Fruit fly (Drosophila melanogaster): Measurements from ENCODE around the gene CG8028.
A peak's percentile ranks its signal among the peaks of the same experiment; 100 is the strongest.

CG8028 gene

DNA sequence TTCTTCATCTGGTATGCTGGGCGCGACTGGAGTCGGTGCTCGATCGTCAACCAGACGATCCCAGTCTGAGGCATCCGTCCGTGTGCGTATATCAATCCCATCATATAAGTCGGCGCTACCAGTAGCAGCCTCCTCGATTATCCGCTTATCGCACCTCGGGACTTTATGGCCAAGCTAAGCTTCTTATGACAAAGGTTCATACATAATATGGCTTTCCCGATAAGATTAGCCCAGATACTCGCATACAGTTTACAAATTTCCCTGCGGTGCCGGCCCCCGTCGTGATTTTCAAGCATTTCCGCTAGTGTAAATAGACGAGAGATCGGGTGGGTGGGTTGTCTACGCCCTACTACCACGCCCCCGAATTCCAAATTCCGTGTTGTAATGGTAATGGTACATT, at the start of gene CG8028:
TSS of gene CG8028 (minus strand) at position 101 of the 400 bp plus-strand sequence.
- TF ChIP-seq ss (GFP tag; optimal IDR thresholded peaks at IDR 0.05), result no peak
- TF ChIP-seq net (GFP tag; optimal IDR thresholded peaks at IDR 0.05), result no peak
- no peak for TF ChIP-seq dac (GFP tag; optimal IDR thresholded peaks at IDR 0.05)
- no peak for TF ChIP-seq CG6792 (GFP tag; optimal IDR thresholded peaks at IDR 0.05)
- TF ChIP-seq acj6 (GFP tag; optimal IDR thresholded peaks at IDR 0.05), result no peak
- TF ChIP-seq fd59A (GFP tag; optimal IDR thresholded peaks at IDR 0.05), result no peak
- no peak for TF ChIP-seq topi (GFP tag; optimal IDR thresholded peaks at IDR 0.05)
- no peak for TF ChIP-seq Eip93F (GFP tag; optimal IDR thresholded peaks at IDR 0.05)
- TF ChIP-seq CG1621 (tag; optimal IDR thresholded peaks at IDR 0.05), result no peak
- no peak for TF ChIP-seq pdm3 (GFP tag; optimal IDR thresholded peaks at IDR 0.05)
- TF ChIP-seq Ets21C (GFP tag; optimal IDR thresholded peaks at IDR 0.05), result no peak

DNA sequence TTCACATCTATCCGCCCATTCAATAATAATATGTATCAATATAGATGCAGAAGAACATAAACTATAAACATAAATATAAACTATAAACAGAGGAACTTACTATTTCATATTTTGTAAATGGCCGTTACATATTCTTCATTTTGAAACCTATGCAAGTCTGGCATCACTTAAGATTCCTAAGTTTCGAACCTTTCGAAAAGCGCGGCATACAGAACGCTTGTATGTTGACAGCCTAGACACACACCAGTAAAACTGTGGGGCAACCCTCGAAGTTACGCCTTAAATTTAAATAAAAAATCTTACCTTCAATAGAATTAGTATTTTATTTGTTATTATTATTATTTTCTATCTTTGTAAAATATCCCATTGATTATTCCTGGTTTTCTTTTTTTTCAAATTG, 46.6 kb upstream of the CG8028 start:
- TF ChIP-seq Eip93F (GFP tag; optimal IDR thresholded peaks at IDR 0.05), result no peak
- TF ChIP-seq svp (GFP tag), result no peak
- TF ChIP-seq CG8632 (GFP tag; optimal IDR thresholded peaks at IDR 0.05), result no peak
- no peak for TF ChIP-seq CG7368 (GFP tag; optimal IDR thresholded peaks at IDR 0.05)
- TF ChIP-seq CG4318 (GFP tag; optimal IDR thresholded peaks at IDR 0.05), result no peak
- TF ChIP-seq CG10669 (GFP tag; optimal IDR thresholded peaks at IDR 0.05), result no peak
- TF ChIP-seq CG3032 (tag; optimal IDR thresholded peaks at IDR 0.05), result no peak
- no peak for TF ChIP-seq Ets96B (tag; optimal IDR thresholded peaks at IDR 0.05)
- no peak for TF ChIP-seq Gug (GFP tag; IDR thresholded peaks at IDR 0.05)
- TF ChIP-seq fkh (GFP tag; optimal IDR thresholded peaks at IDR 0.05), result no peak
- no peak for TF ChIP-seq CG15336 (GFP tag; IDR thresholded peaks at IDR 0.05)
- TF ChIP-seq Hr38 (GFP tag; optimal IDR thresholded peaks at IDR 0.05), result no peak
- TF ChIP-seq CG11902 (GFP tag; optimal IDR thresholded peaks at IDR 0.05), result no peak
- TF ChIP-seq achi (GFP tag; optimal IDR thresholded peaks at IDR 0.05), result no peak
- no peak for TF ChIP-seq topi (GFP tag; optimal IDR thresholded peaks at IDR 0.05)

DNA sequence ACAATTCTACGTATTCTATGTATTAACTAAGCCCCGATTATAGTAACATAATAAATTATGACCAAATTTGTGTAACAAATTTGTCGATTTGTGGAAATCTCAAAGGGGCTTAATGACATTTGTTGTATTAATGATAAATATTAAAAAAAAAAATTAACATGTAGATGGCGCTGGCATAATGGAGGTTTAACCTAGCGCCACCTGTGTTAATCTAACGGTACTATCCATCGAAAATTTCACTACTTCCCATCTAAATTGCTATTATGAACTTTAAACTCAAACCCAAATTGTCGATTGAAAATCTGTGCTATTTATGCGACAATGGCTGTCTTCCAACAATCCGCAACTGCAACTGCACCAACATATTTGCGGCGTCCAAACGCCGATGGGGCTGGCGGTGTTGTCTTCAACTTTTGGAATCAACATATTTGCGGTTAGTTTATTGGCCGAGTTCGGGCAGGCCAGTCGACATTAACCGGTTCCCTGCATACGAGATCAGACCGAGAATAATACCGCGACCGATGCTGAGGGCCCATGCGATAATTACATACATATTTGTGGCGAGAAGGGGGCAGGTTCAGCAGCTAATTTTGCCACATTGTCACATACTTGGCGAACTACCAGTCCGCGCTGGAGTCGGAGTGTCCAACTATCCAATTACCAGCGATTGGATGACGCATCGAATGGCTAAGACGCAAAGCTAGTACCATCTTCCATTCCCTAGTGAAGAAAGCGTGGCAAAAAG, 45.8 kb upstream of the CG8028 start:
- TF ChIP-seq CG11902 (GFP tag; optimal IDR thresholded peaks at IDR 0.05) (no peak), Met (GFP tag; optimal IDR thresholded peaks at IDR 0.05) (peak; percentile 24), Eip78C (GFP tag) (peak; percentile 59), spab (GFP tag; optimal IDR thresholded peaks at IDR 0.05) (no peak), vri (GFP tag; optimal IDR thresholded peaks at IDR 0.05) (no peak), esn (GFP tag; optimal IDR thresholded peaks at IDR 0.05) (peak; percentile 9), net (GFP tag; optimal IDR thresholded peaks at IDR 0.05) (no peak), CG11294 (GFP tag; IDR thresholded peaks at IDR 0.05) (no peak), dsx (GFP tag; optimal IDR thresholded peaks at IDR 0.05; ENCODE audit: poor library complexity, severe bottlenecking) (peak; percentile 58), CG6808 (GFP tag; optimal IDR thresholded peaks at IDR 0.05) (no peak), Eip93F (GFP tag; optimal IDR thresholded peaks at IDR 0.05) (no peak), Blimp-1 (GFP tag; optimal IDR thresholded peaks at IDR 0.05) (no peak), svp (GFP tag) (no peak), CG11762 (GFP tag; optimal IDR thresholded peaks at IDR 0.05; ENCODE audit: insufficient read depth) (no peak), CG16779 (tag; optimal IDR thresholded peaks at IDR 0.05) (no peak), Ets21C (GFP tag; optimal IDR thresholded peaks at IDR 0.05) (no peak), CG3919 (GFP tag; optimal IDR thresholded peaks at IDR 0.05) (peak; percentile 7)

Measured in whole organism, prepupa.